Fruit fly (Drosophila melanogaster) Kc167 (cell line): ENCODE measurements around the gene Rbf.

Experiments
- Myc ChIP-seq: fragments of >200 bp; optimal IDR thresholded peaks from 2 replicates; lab custom pipeline; 2017; ENCODE audit warnings: missing external identifiers
- Sin3A ChIP-seq: fragments of >200 bp; optimal IDR thresholded peaks from 2 replicates; lab custom pipeline; 2018; ENCODE audit warnings: missing external identifiers
- h ChIP-seq: fragments of >200 bp; optimal IDR thresholded peaks from 3 replicates; lab custom pipeline; 2018; ENCODE audit warnings: missing external identifiers
- insv ChIP-seq: fragments of >200 bp; optimal IDR thresholded peaks from 3 replicates; lab custom pipeline; 2018; ENCODE audit warnings: missing external identifiers
- psq ChIP-seq: fragments of >200 bp; optimal IDR thresholded peaks from 2 replicates; lab custom pipeline; 2017; ENCODE audit warnings: missing external identifiers
- ttk ChIP-seq: sonication (Bioruptor generic); optimal IDR thresholded peaks from 2 replicates; lab custom pipeline; 2017; ENCODE audit warnings: missing external identifiers

Gene Rbf

dm6 chrX:801157-801872, at the start of gene Rbf:
Rbf (minus strand) TSS chrX:801479.
- TF ChIP-seq insv (lab: Kevin White, UChicago) (no peak), h (no peak), Myc (lab: Kevin White, UChicago) (no peak), Sin3A (lab: Kevin White, UChicago) (no peak), psq (lab: Kevin White, UChicago) (no peak), ttk (lab: Kevin White, UChicago) (no peak)

- TF ChIP-seq h (no peak), Myc (lab: Kevin White, UChicago) (no peak), ttk (lab: Kevin White, UChicago) (no peak), insv (lab: Kevin White, UChicago) (no peak), Sin3A (lab: Kevin White, UChicago) (no peak), psq (lab: Kevin White, UChicago) (no peak)
Measured at dm6 chrX:847057-847456, 45.8 kb upstream of the Rbf start, which contains the start of gene CG3713. CG3713 (minus strand) TSS chrX:847157.

dm6 chrX:844523-844922, 43.2 kb upstream of the Rbf start, which contains the start of gene CG14635:
CG14635 (plus strand) TSS chrX:844823.
- no peak for TF ChIP-seq h
- no peak for TF ChIP-seq insv (lab: Kevin White, UChicago)
- no peak for TF ChIP-seq psq (lab: Kevin White, UChicago)
- TF ChIP-seq Sin3A (lab: Kevin White, UChicago): no peak
- TF ChIP-seq Myc (lab: Kevin White, UChicago): no peak
- no peak for TF ChIP-seq ttk (lab: Kevin White, UChicago)

dm6 chrX:843489-843888, 42.2 kb upstream of the Rbf start:
- TF ChIP-seq Sin3A (lab: Kevin White, UChicago) (no peak), psq (lab: Kevin White, UChicago) (no peak), Myc (lab: Kevin White, UChicago) (no peak), insv (lab: Kevin White, UChicago) (no peak), h (no peak), ttk (lab: Kevin White, UChicago) (no peak)

dm6 chrX:841941-842340, 40.7 kb upstream of the Rbf start:
- TF ChIP-seq h (no peak), ttk (lab: Kevin White, UChicago) (no peak), psq (lab: Kevin White, UChicago) (no peak), insv (lab: Kevin White, UChicago) (no peak), Myc (lab: Kevin White, UChicago) (no peak), Sin3A (lab: Kevin White, UChicago) (no peak)

dm6 chrX:841038-841437, 39.8 kb upstream of the Rbf start:
- TF ChIP-seq h (no peak), ttk (lab: Kevin White, UChicago) (no peak), psq (lab: Kevin White, UChicago) (no peak), insv (lab: Kevin White, UChicago) (no peak), Sin3A (lab: Kevin White, UChicago) (no peak), Myc (lab: Kevin White, UChicago) (no peak)

- no peak for TF ChIP-seq Sin3A (lab: Kevin White, UChicago)
- TF ChIP-seq Myc (lab: Kevin White, UChicago): no peak
- TF ChIP-seq ttk (lab: Kevin White, UChicago): no peak
- no peak for TF ChIP-seq insv (lab: Kevin White, UChicago)
- TF ChIP-seq h: no peak
Measured at dm6 chrX:838012-838411, 36.7 kb upstream of the Rbf start.

- TF ChIP-seq Sin3A (lab: Kevin White, UChicago) (no peak), Myc (lab: Kevin White, UChicago) (no peak), insv (lab: Kevin White, UChicago) (no peak), psq (lab: Kevin White, UChicago) (no peak), ttk (lab: Kevin White, UChicago) (no peak), h (no peak)
Measured at dm6 chrX:835965-836690, 34.8 kb upstream of the Rbf start.

dm6 chrX:824961-825360, 23.7 kb upstream of the Rbf start:
- TF ChIP-seq Myc (lab: Kevin White, UChicago) (no peak), ttk (lab: Kevin White, UChicago) (no peak), h (no peak), insv (lab: Kevin White, UChicago) (no peak), psq (lab: Kevin White, UChicago) (no peak), Sin3A (lab: Kevin White, UChicago) (no peak)

dm6 chrX:805907-806306, 4.6 kb upstream of the Rbf start, which contains the start of gene Sec22:
Sec22 (plus strand) TSS chrX:806076.
- TF ChIP-seq h (no peak), Sin3A (lab: Kevin White, UChicago) (no peak), psq (lab: Kevin White, UChicago) (no peak), Myc (lab: Kevin White, UChicago) (no peak), insv (lab: Kevin White, UChicago) (no peak), ttk (lab: Kevin White, UChicago) (no peak)

dm6 chrX:804821-805220, 3.5 kb upstream of the Rbf start, which contains the start of gene CG13358:
CG13358 (minus strand) TSS chrX:804921.
- TF ChIP-seq insv (lab: Kevin White, UChicago) (no peak), Myc (lab: Kevin White, UChicago) (no peak), ttk (lab: Kevin White, UChicago) (no peak), h (no peak), psq (lab: Kevin White, UChicago) (no peak), Sin3A (lab: Kevin White, UChicago) (no peak)
